Fruit fly (Drosophila melanogaster) whole organism, pupa: ENCODE data around the gene CG18094.

Source experiments
- CG10348 ChIP-seq: fragments of 200-800 bp; sonication (Bioruptor generic); IDR thresholded peaks from 2 replicates; pipeline ENCODE4 v1.3.6; 2022; ENCODE audit warnings: missing biosample characterization, missing genetic modification characterization
- CG12605 ChIP-seq: fragments of 200-800 bp; sonication (Bioruptor generic); IDR thresholded peaks from 2 replicates; pipeline ENCODE4 v1.3.6; 2022; ENCODE audit warnings: missing biosample characterization, missing genetic modification characterization
- CG13204 ChIP-seq: fragments of 200-800 bp; sonication (Bioruptor generic); optimal IDR thresholded peaks from 2 replicates; lab custom pipeline; 2018; ENCODE audit warnings: missing biosample characterization, mild to moderate bottlenecking, missing genetic modification characterization, moderate library complexity
- CG14655 ChIP-seq: fragments of 200-800 bp; sonication (Bioruptor generic); optimal IDR thresholded peaks from 3 replicates; lab custom pipeline; 2017; ENCODE audit warnings: mild to moderate bottlenecking, missing biosample characterization, missing genetic modification reagents, missing genetic modification characterization
- CG15710 ChIP-seq: fragments of 200-800 bp; sonication (Bioruptor generic); optimal IDR thresholded peaks from 2 replicates; lab custom pipeline; 2018; ENCODE audit warnings: missing biosample characterization, mild to moderate bottlenecking, missing genetic modification characterization, moderate library complexity
- CG17806 ChIP-seq: fragments of 200-800 bp; sonication (Bioruptor generic); optimal IDR thresholded peaks from 2 replicates; lab custom pipeline; 2018; ENCODE audit warnings: missing biosample characterization, mild to moderate bottlenecking, missing genetic modification characterization, moderate library complexity
- CG32121 ChIP-seq: fragments of 200-800 bp; sonication (Bioruptor generic); IDR thresholded peaks from 2 replicates; pipeline ENCODE4 v1.3.6; 2022; ENCODE audit warnings: missing biosample characterization, missing genetic modification characterization
- CG34367 ChIP-seq: fragments of 200-800 bp; sonication (Bioruptor generic); optimal IDR thresholded peaks from 2 replicates; lab custom pipeline; 2018; ENCODE audit warnings: missing biosample characterization, mild to moderate bottlenecking, missing genetic modification characterization
- CG4496 ChIP-seq: fragments of 200-800 bp; sonication (Bioruptor generic); IDR thresholded peaks from 3 replicates; pipeline ENCODE4 v1.3.6; 2022; ENCODE audit warnings: missing biosample characterization, missing genetic modification characterization
- CG8159 ChIP-seq: fragments of 200-800 bp; sonication (Bioruptor generic); optimal IDR thresholded peaks from 3 replicates; lab custom pipeline; 2018; ENCODE audit warnings: missing biosample characterization, mild to moderate bottlenecking, missing genetic modification characterization, moderate library complexity
- CG8301 ChIP-seq: fragments of 200-800 bp; sonication (Bioruptor generic); optimal IDR thresholded peaks from 2 replicates; lab custom pipeline; 2018; ENCODE audit warnings: missing biosample characterization, mild to moderate bottlenecking, missing genetic modification characterization
- CG9948 ChIP-seq: fragments of 200-800 bp; sonication (Bioruptor generic); optimal IDR thresholded peaks from 2 replicates; lab custom pipeline; 2018; ENCODE audit warnings: missing biosample characterization, mild to moderate bottlenecking, missing genetic modification characterization, moderate library complexity
- D1 ChIP-seq: fragments of 200-800 bp; sonication (Bioruptor generic); optimal IDR thresholded peaks from 2 replicates; lab custom pipeline; 2018; ENCODE audit warnings: missing biosample characterization, mild to moderate bottlenecking, missing genetic modification characterization, moderate library complexity
- EcR ChIP-seq: fragments of 200-800 bp; sonication (Bioruptor generic); optimal IDR thresholded peaks from 3 replicates; lab custom pipeline; 2019; ENCODE audit warnings: missing biosample characterization, missing genetic modification characterization, mild to moderate bottlenecking, moderate library complexity, missing genetic modification reagents
- Ets98B ChIP-seq: fragments of 200-800 bp; sonication (Bioruptor generic); IDR thresholded peaks from 2 replicates; pipeline ENCODE4 v1.3.6; 2022; ENCODE audit warnings: missing biosample characterization, missing genetic modification characterization
- Pif1A ChIP-seq: fragments of 200-800 bp; sonication (Bioruptor generic); optimal IDR thresholded peaks from 3 replicates; lab custom pipeline; 2016; ENCODE audit warnings: missing biosample characterization, missing genetic modification characterization
- Pif1B ChIP-seq: fragments of 200-800 bp; sonication (Bioruptor generic); optimal IDR thresholded peaks from 3 replicates; lab custom pipeline; 2016; ENCODE audit warnings: missing biosample characterization, missing genetic modification characterization
- Snoo ChIP-seq: fragments of 200-800 bp; sonication (Bioruptor generic); optimal IDR thresholded peaks from 3 replicates; lab custom pipeline; 2017; ENCODE audit warnings: missing biosample characterization, mild to moderate bottlenecking, missing genetic modification characterization, inconsistent platforms
- fd96Ca ChIP-seq: fragments of 200-800 bp; sonication (Bioruptor generic); IDR thresholded peaks from 3 replicates; pipeline ENCODE4 v1.3.6; 2022; ENCODE audit warnings: missing biosample characterization, missing genetic modification characterization
- gl ChIP-seq: fragments of 200-800 bp; sonication (Bioruptor generic); optimal IDR thresholded peaks from 2 replicates; lab custom pipeline; 2018; ENCODE audit warnings: missing biosample characterization, mild to moderate bottlenecking, missing genetic modification characterization
- rn ChIP-seq: fragments of 200-800 bp; sonication (Bioruptor generic); IDR thresholded peaks from 2 replicates; pipeline ENCODE4 v1.3.6; 2022; ENCODE audit warnings: missing biosample characterization, missing genetic modification characterization

The CG18094 gene

dm6 chr2L:19537779-19538456 lies 47.9 kb downstream of the CG18094 start, which contains the start of gene CG13082:
TSS of gene CG13082 (plus strand) at chr2L:19538425.
- no peak for TF ChIP-seq rn (GFP tag; lab: Robert Waterston, UW)
- peak; percentile 75 for TF ChIP-seq CG9948
- TF ChIP-seq gl (tag; lab: Kevin White, UChicago), result no peak
- TF ChIP-seq CG8159 (tag; lab: Kevin White, UChicago), result peak; percentile 83
- TF ChIP-seq CG12605, result peak; percentile 75
- TF ChIP-seq Ets98B (GFP tag; lab: Robert Waterston, UW), result peak; percentile 83
- TF ChIP-seq Snoo (tag; lab: Kevin White, UChicago), result peak; percentile 93
- peak; percentile 49 for TF ChIP-seq CG32121 (GFP tag; lab: Robert Waterston, UW)
- no peak for TF ChIP-seq D1 (tag; lab: Kevin White, UChicago)
- TF ChIP-seq Pif1A (GFP tag; lab: Kevin White, UChicago), result peak; percentile 85
- TF ChIP-seq CG34367 (tag; lab: Kevin White, UChicago), result peak; percentile 56
- TF ChIP-seq Pif1B (GFP tag; lab: Kevin White, UChicago), result peak; percentile 89
- peak; percentile 11 for TF ChIP-seq EcR (GFP tag; lab: Kevin White, UChicago)
- no peak for TF ChIP-seq CG10348 (GFP tag; lab: Robert Waterston, UW)
- TF ChIP-seq CG15710 (tag; lab: Kevin White, UChicago), result peak; percentile 79
- peak; percentile 72 for TF ChIP-seq CG17806
- peak; percentile 44 for TF ChIP-seq CG13204 (GFP tag; lab: Kevin White, UChicago)
- peak; percentile 97 for TF ChIP-seq CG8301
- TF ChIP-seq fd96Ca (GFP tag; lab: Robert Waterston, UW), result peak; percentile 81
- TF ChIP-seq CG4496, result peak; percentile 83
- peak; percentile 97 for TF ChIP-seq CG14655 (GFP tag; lab: Kevin White, UChicago)

- no peak for TF ChIP-seq rn (GFP tag; lab: Robert Waterston, UW)
- no peak for TF ChIP-seq Pif1B (GFP tag; lab: Kevin White, UChicago)
- TF ChIP-seq CG17806, result no peak
- TF ChIP-seq CG15710 (tag; lab: Kevin White, UChicago), result no peak
- no peak for TF ChIP-seq CG13204 (GFP tag; lab: Kevin White, UChicago)
- TF ChIP-seq CG8159 (tag; lab: Kevin White, UChicago), result no peak
Observed at dm6 chr2L:19540307-19540706, 50.2 kb downstream of the CG18094 start, which contains the start of gene CG13081. TSS of gene CG13081 (plus strand) at chr2L:19540607.
